Fruit fly (Drosophila melanogaster) whole organism: ENCODE results near the gene Uggt.

Source experiments
- CG8478 ChIP-seq: fragments of >200 bp; optimal IDR thresholded peaks from 2 replicates; lab custom pipeline; 2018; ENCODE audit warnings: inconsistent platforms
- Dll ChIP-seq: fragments of >200 bp; optimal IDR thresholded peaks from 2 replicates; lab custom pipeline; 2017
- EcR ChIP-seq, 2 experiments: fragments of >200 bp; optimal IDR thresholded peaks; 2 replicates each; lab custom pipeline; 2017; ENCODE audit warnings: missing biosample characterization in 2 of 2, missing genetic modification characterization in 2 of 2, missing genetic modification reagents in 2 of 2
- pan ChIP-seq: fragments of >200 bp; optimal IDR thresholded peaks from 2 replicates; lab custom pipeline; 2017
- psq ChIP-seq: fragments of >200 bp; optimal IDR thresholded peaks from 2 replicates; lab custom pipeline; 2017
- usp ChIP-seq: fragments of >200 bp; optimal IDR thresholded peaks from 2 replicates; lab custom pipeline; 2017; ENCODE audit warnings: missing biosample characterization, missing genetic modification characterization, mixed read lengths

Gene Uggt

DNA sequence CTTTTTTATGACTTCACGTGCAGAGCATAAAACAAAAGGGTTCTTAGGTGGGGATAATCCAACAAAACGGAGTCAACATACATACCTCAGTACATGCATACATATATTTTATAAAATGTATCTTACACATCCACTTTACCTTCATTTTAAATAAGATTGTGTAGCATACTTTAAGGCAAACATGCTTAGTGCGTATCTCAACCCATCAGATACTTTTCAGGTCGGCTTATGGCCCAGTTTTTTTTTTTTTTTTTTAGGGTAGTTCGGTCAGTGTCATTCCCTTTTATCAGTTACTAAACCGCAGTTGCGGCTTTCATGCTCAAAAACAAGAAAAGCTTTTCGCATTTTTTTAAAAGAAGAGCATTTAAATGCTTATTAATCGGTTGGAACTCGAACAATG, 19.4 kb downstream of the Uggt start, which contains the start of gene NijB:
Gene NijB (plus strand): TSS at position 398 of the 400 bp plus-strand sequence.
- TF ChIP-seq Dll (lab: Kevin White, UChicago) = no peak

- TF ChIP-seq pan (lab: Kevin White, UChicago) = no peak
- TF ChIP-seq psq (lab: Kevin White, UChicago) = no peak
- TF ChIP-seq Dll (lab: Kevin White, UChicago) = no peak
- no peak for TF ChIP-seq EcR (GFP tag; optimal IDR thresholded peaks at IDR 0.05; lab: Kevin White, UChicago)
- no peak for TF ChIP-seq CG8478
- no peak for TF ChIP-seq usp
Observed at dm6 chr3L:18895079-18895478, 22.5 kb downstream of the Uggt start.

dm6 chr3L:18896297-18896863, 23.8 kb downstream of the Uggt start:
- TF ChIP-seq pan (lab: Kevin White, UChicago) = no peak
- no peak for TF ChIP-seq CG8478
- TF ChIP-seq psq (lab: Kevin White, UChicago) = no peak
- TF ChIP-seq EcR (GFP tag; optimal IDR thresholded peaks at IDR 0.05; lab: Kevin White, UChicago) = no peak
- no peak for TF ChIP-seq usp
- no peak for TF ChIP-seq Dll (lab: Kevin White, UChicago)

DNA sequence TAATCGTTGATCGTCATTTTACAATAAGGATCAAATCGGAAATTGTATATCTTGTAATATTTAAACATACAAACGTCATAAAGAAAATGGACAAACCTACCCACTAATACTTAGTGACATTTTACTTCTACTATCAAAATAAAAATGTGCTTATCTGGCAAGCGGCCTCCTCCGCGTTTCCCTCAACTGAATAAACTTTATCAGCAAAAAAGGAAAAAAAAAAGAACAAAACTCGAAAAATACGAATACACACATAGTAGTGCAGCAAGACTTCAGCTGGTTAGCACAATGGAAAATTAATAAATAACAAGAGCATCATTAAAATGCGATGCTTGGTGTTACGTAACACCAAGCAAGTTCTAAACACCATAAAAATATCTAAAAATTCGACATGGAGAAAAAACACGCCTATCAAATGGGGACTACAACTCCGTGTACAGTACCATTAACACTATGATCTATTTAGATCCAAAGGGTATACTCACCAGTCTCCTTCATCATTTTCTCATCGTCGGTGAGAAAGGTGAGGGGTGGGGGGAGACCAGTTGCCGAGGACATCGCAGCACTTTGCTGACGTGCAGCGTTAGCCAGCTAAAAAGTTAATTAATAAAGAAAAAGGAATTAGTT, 25.0 kb downstream of the Uggt start:
- TF ChIP-seq pan (lab: Kevin White, UChicago) (no peak), CG8478 (no peak), Dll (lab: Kevin White, UChicago) (no peak), psq (lab: Kevin White, UChicago) (no peak), EcR (GFP tag; optimal IDR thresholded peaks at IDR 0.05; lab: Kevin White, UChicago) (no peak), usp (no peak)

dm6 chr3L:18898086-18898470, 25.5 kb downstream of the Uggt start, which contains the start of gene CG3902:
Gene CG3902 (minus strand): TSS chr3L:18898293.
- TF ChIP-seq CG8478 = no peak
- TF ChIP-seq psq (lab: Kevin White, UChicago) = no peak
- TF ChIP-seq EcR (GFP tag; optimal IDR thresholded peaks at IDR 0.05; lab: Kevin White, UChicago) = no peak
- no peak for TF ChIP-seq Dll (lab: Kevin White, UChicago)
- TF ChIP-seq usp = no peak
- TF ChIP-seq pan (lab: Kevin White, UChicago) = no peak

dm6 chr3L:18898770-18899278, 26.3 kb downstream of the Uggt start, which contains the start of gene RpL26:
Gene RpL26 (plus strand): TSS chr3L:18898875.
- TF ChIP-seq psq (lab: Kevin White, UChicago) (no peak), usp (no peak), CG8478 (no peak)

dm6 chr3L:18901411-18901810, 28.9 kb downstream of the Uggt start, which contains the start of the genes arx and CG6843:
Gene arx (minus strand): TSS chr3L:18901554.
Gene CG6843 (plus strand): TSS chr3L:18901594.
- no peak for TF ChIP-seq CG8478
- no peak for TF ChIP-seq psq (lab: Kevin White, UChicago)
- no peak for TF ChIP-seq EcR (GFP tag; optimal IDR thresholded peaks at IDR 0.05; lab: Kevin White, UChicago)
- no peak for TF ChIP-seq usp
- TF ChIP-seq Dll (lab: Kevin White, UChicago) = no peak
- no peak for TF ChIP-seq pan (lab: Kevin White, UChicago)

dm6 chr3L:18904772-18905601, 32.4 kb downstream of the Uggt start, which contains the start of the genes CSN1b and Prp6:
Gene CSN1b (minus strand): TSS chr3L:18904930.
Gene Prp6 (plus strand): TSS chr3L:18905372.
- TF ChIP-seq usp (no peak), psq (lab: Kevin White, UChicago) (no peak), Dll (lab: Kevin White, UChicago) (no peak), pan (lab: Kevin White, UChicago) (no peak), EcR (GFP tag; optimal IDR thresholded peaks at IDR 0.05; lab: Kevin White, UChicago) (no peak), CG8478 (no peak)

DNA sequence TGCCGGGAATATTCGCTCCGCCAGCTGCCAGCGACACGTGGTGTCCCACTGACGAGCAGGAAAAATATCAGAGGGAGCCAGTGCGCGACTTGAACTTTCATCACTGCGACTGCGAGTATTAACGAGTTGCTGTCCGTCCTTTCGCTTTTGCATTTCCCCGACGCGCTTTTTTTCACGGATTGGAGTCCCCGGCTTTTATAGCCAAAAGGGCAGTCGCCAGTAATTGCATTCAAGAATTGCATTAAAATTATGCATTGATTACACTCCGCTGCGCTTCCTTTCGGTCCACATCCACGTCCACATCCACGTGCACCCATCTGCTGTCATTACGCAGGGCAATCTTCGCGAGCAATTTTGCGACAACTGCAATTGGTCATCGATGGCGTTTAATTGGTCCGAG, 38.5 kb downstream of the Uggt start, which contains the start of gene Ir75d:
Gene Ir75d (minus strand): TSS at position 101 of the 400 bp plus-strand sequence.
- TF ChIP-seq EcR (GFP tag; optimal IDR thresholded peaks at IDR 0.05; lab: Kevin White, UChicago) = no peak
- TF ChIP-seq Dll (lab: Kevin White, UChicago) = no peak
- no peak for TF ChIP-seq CG8478

DNA sequence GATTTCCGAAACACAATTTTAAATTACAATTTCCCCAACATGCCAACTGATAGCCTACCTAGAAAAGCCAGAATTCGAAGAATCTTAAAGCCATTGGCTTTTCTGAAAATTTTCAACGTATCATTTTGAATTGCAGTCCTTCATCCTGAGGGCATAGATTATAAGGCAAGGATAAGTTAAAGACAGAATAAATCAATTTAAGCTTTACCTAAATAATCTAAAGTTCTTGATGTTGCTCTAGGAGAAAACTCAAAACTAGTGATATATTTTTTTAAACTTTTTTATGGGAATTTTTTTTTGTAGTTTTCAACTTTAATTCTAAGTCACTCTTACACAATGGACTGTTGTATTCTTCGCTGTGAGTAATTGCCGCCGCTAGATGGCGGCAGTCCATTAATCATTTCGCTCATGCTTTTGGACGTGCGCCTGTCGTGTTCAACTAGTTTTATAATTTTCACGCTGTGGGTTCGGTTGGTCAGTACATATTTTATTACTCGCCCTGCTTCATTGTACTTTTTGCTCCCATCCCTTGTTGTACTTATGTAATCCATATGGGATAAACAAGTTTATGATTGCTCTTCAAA, 41.6 kb downstream of the Uggt start, which contains the start of gene COX6AL2:
Gene COX6AL2 (minus strand): TSS at position 51 of the 584 bp plus-strand sequence.
- TF ChIP-seq usp (no peak), EcR (GFP tag; optimal IDR thresholded peaks at IDR 0.05; lab: Kevin White, UChicago) (no peak), pan (lab: Kevin White, UChicago) (no peak), Dll (lab: Kevin White, UChicago) (no peak), psq (lab: Kevin White, UChicago) (no peak), CG8478 (no peak)

dm6 chr3L:18916466-18916865, 43.9 kb downstream of the Uggt start:
- no peak for TF ChIP-seq EcR (GFP tag; optimal IDR thresholded peaks at IDR 0.05; lab: Kevin White, UChicago)
- no peak for TF ChIP-seq psq (lab: Kevin White, UChicago)
- no peak for TF ChIP-seq Dll (lab: Kevin White, UChicago)
- TF ChIP-seq pan (lab: Kevin White, UChicago) = no peak
